Fruit fly (Drosophila melanogaster): ENCODE measurements around the gene Taf8.

The Taf8 gene

dm6 chrX:18125520-18125919 is 23.8 kb downstream of the Taf8 start:
- no peak for TF ChIP-seq Eip93F (GFP tag; optimal IDR thresholded peaks at IDR 0.05)
- 0 out of 3 replicates have a peak, but pooled peaks have one; percentile 13 for TF ChIP-seq CG8119 (GFP tag; IDR thresholded peaks at IDR 0.05)

- no peak for TF ChIP-seq CG1621 (tag; optimal IDR thresholded peaks at IDR 0.05)
- no peak for TF ChIP-seq topi (GFP tag; optimal IDR thresholded peaks at IDR 0.05)
- no peak for TF ChIP-seq CG3032 (tag; optimal IDR thresholded peaks at IDR 0.05)
- no peak for TF ChIP-seq CG8119 (GFP tag; IDR thresholded peaks at IDR 0.05)
- no peak for TF ChIP-seq Blimp-1 (GFP tag; optimal IDR thresholded peaks at IDR 0.05)
- TF ChIP-seq acj6 (GFP tag; optimal IDR thresholded peaks at IDR 0.05): no peak
- no peak for TF ChIP-seq CG34406 (GFP tag; optimal IDR thresholded peaks at IDR 0.05)
- TF ChIP-seq Ets21C (GFP tag; optimal IDR thresholded peaks at IDR 0.05): no peak
- no peak for TF ChIP-seq CG16779 (tag; optimal IDR thresholded peaks at IDR 0.05)
- TF ChIP-seq Sox102F (GFP tag; optimal IDR thresholded peaks at IDR 0.05): no peak
- TF ChIP-seq CG6276 (GFP tag; optimal IDR thresholded peaks at IDR 0.05): no peak
- TF ChIP-seq Gug (GFP tag; IDR thresholded peaks at IDR 0.05): no peak
- no peak for TF ChIP-seq fd85E (GFP tag; optimal IDR thresholded peaks at IDR 0.05)
- no peak for TF ChIP-seq spab (GFP tag; optimal IDR thresholded peaks at IDR 0.05)
Observed at dm6 chrX:18129297-18129696, 27.5 kb downstream of the Taf8 start.

dm6 chrX:18130168-18130567 is 28.4 kb downstream of the Taf8 start, which contains the start of gene CG43133:
TSS of gene CG43133 (minus strand) at chrX:18130178.
- TF ChIP-seq svp (GFP tag): peak; percentile 88
- TF ChIP-seq Eip78C (GFP tag): peak; percentile 54
- TF ChIP-seq Met (GFP tag; optimal IDR thresholded peaks at IDR 0.05): no peak
- no peak for TF ChIP-seq CG3919 (GFP tag; optimal IDR thresholded peaks at IDR 0.05)

dm6 chrX:18136059-18136458 is 34.3 kb downstream of the Taf8 start:
- TF ChIP-seq Gug (GFP tag; IDR thresholded peaks at IDR 0.05) (peak; percentile 32; the same call in 1 of the 2 replicates), CG6808 (GFP tag; optimal IDR thresholded peaks at IDR 0.05) (no peak), Sox15 (GFP tag; optimal IDR thresholded peaks at IDR 0.05) (peak; percentile 25), salr (GFP tag; optimal IDR thresholded peaks at IDR 0.05) (peak in 1 of 2 experiments; percentile 0), esn (GFP tag; optimal IDR thresholded peaks at IDR 0.05) (peak; percentile 18), CG34406 (GFP tag; optimal IDR thresholded peaks at IDR 0.05) (peak; percentile 16), Eip75B (GFP tag; optimal IDR thresholded peaks at IDR 0.05) (no peak), CG3032 (tag; optimal IDR thresholded peaks at IDR 0.05) (no peak), CG11902 (GFP tag; optimal IDR thresholded peaks at IDR 0.05) (peak; percentile 25), CG9139 (GFP tag; optimal IDR thresholded peaks at IDR 0.05) (no peak), Hr39 (GFP tag; optimal IDR thresholded peaks at IDR 0.05) (peak; percentile 61), Sox102F (GFP tag; optimal IDR thresholded peaks at IDR 0.05) (peak; percentile 17), pdm3 (GFP tag; optimal IDR thresholded peaks at IDR 0.05) (peak; percentile 42), CG15336 (GFP tag; IDR thresholded peaks at IDR 0.05) (peak; percentile 65), cyc (GFP tag; optimal IDR thresholded peaks at IDR 0.05) (peak; percentile 46), OdsH (GFP tag; optimal IDR thresholded peaks at IDR 0.05) (peak; percentile 43), CG8319 (GFP tag; optimal IDR thresholded peaks at IDR 0.05) (peak; percentile 5), CG31627 (GFP tag; optimal IDR thresholded peaks at IDR 0.05) (peak; percentile 62), CG11294 (GFP tag; IDR thresholded peaks at IDR 0.05) (no peak; the same call in 1 of the 2 replicates), Smox (GFP tag; optimal IDR thresholded peaks at IDR 0.05) (peak; percentile 15), CG10669 (GFP tag; optimal IDR thresholded peaks at IDR 0.05) (no peak), CG8119 (GFP tag; IDR thresholded peaks at IDR 0.05) (peak; percentile 51; the same call in 2 of the 3 replicates), dsx (GFP tag; optimal IDR thresholded peaks at IDR 0.05; ENCODE audit: poor library complexity, severe bottlenecking) (no peak), CG32006 (GFP tag; optimal IDR thresholded peaks at IDR 0.05) (peak; percentile 67), CG6163 (GFP tag; IDR thresholded peaks at IDR 0.05) (no peak), Eip78C (GFP tag) (peak; percentile 13), CG11762 (GFP tag; optimal IDR thresholded peaks at IDR 0.05; ENCODE audit: insufficient read depth) (no peak), acj6 (GFP tag; optimal IDR thresholded peaks at IDR 0.05) (peak; percentile 25), Hr4 (GFP tag; optimal IDR thresholded peaks at IDR 0.05) (peak; percentile 53), topi (GFP tag; optimal IDR thresholded peaks at IDR 0.05) (peak; percentile 17), Lpt (GFP tag; optimal IDR thresholded peaks at IDR 0.05) (no peak), svp (GFP tag) (peak; percentile 40), Met (GFP tag; optimal IDR thresholded peaks at IDR 0.05) (peak; percentile 14), eg (GFP tag; IDR thresholded peaks at IDR 0.05) (peak; percentile 63; the same call in 2 of the 3 replicates), CG16779 (tag; optimal IDR thresholded peaks at IDR 0.05) (no peak), achi (GFP tag; optimal IDR thresholded peaks at IDR 0.05) (peak; percentile 48), CG6792 (GFP tag; optimal IDR thresholded peaks at IDR 0.05) (peak; percentile 26), Blimp-1 (GFP tag; optimal IDR thresholded peaks at IDR 0.05) (no peak)
